Worm (Caenorhabditis elegans) whole organism, young adult: Measurements from ENCODE around the gene ech-6.

ENCODE experiments used
- F10E7.11 ChIP-seq: sonication (generic microtip); optimal IDR thresholded peaks from 2 replicates; lab custom pipeline; 2017; ENCODE audit warnings: mild to moderate bottlenecking, missing genetic modification characterization, moderate library complexity, missing compliant biosample characterization
- F23B12.7 ChIP-seq: sonication (generic microtip); optimal IDR thresholded peaks from 2 replicates; lab custom pipeline; 2017; ENCODE audit warnings: missing genetic modification characterization, mild to moderate bottlenecking, missing compliant biosample characterization, antibody characterized with exemption, moderate library complexity; ENCODE audit not compliant: insufficient read depth
- F33H1.4 ChIP-seq: fragments of 200-800 bp; sonication (Bioruptor generic); IDR thresholded peaks from 2 replicates; pipeline ENCODE4 v1.3.6; 2022; ENCODE audit warnings: missing genetic modification reagents, missing genetic modification characterization, missing compliant biosample characterization
- F37B4.10 ChIP-seq: fragments of 200-800 bp; sonication (Bioruptor generic); IDR thresholded peaks from 2 replicates; pipeline ENCODE4 v1.3.6; 2022; ENCODE audit warnings: missing genetic modification characterization, missing compliant biosample characterization
- K12H6.12 ChIP-seq: fragments of 200-800 bp; sonication (Bioruptor generic); optimal IDR thresholded peaks from 2 replicates; lab custom pipeline; 2018; ENCODE audit warnings: mild to moderate bottlenecking, missing genetic modification characterization, missing compliant biosample characterization
- T07F8.4 ChIP-seq: sonication (generic microtip); optimal IDR thresholded peaks from 2 replicates; lab custom pipeline; 2016; ENCODE audit warnings: mild to moderate bottlenecking, missing genetic modification characterization, moderate library complexity, missing compliant biosample characterization
- T26A5.8 ChIP-seq: sonication (generic microtip); optimal IDR thresholded peaks from 2 replicates; lab custom pipeline; 2016; ENCODE audit warnings: missing genetic modification characterization, missing compliant biosample characterization
- Y53F4B.3 ChIP-seq: fragments of 200-800 bp; sonication (Bioruptor generic); IDR thresholded peaks from 2 replicates; pipeline ENCODE4 v1.3.6; 2022; ENCODE audit warnings: missing genetic modification reagents, missing genetic modification characterization, missing compliant biosample characterization
- Y56A3A.18 ChIP-seq: fragments of 200-800 bp; sonication (Bioruptor generic); IDR thresholded peaks from 2 replicates; pipeline ENCODE4 v1.3.6; 2022; ENCODE audit warnings: missing genetic modification reagents, missing genetic modification characterization, missing compliant biosample characterization
- Y67H2A.10 ChIP-seq: fragments of 200-800 bp; sonication (Bioruptor generic); conservative IDR thresholded peaks from 2 replicates; pipeline ENCODE4 v1.3.6; 2022; ENCODE audit warnings: missing genetic modification reagents, missing genetic modification characterization, missing compliant biosample characterization
- ZK185.1 ChIP-seq: sonication (generic microtip); optimal IDR thresholded peaks from 2 replicates; lab custom pipeline; 2016; ENCODE audit warnings: mild to moderate bottlenecking, missing genetic modification characterization, missing compliant biosample characterization; ENCODE audit not compliant: poor library complexity, severe bottlenecking
- akir-1 ChIP-seq: fragments of 200-800 bp; sonication (Bioruptor generic); optimal IDR thresholded peaks from 2 replicates; lab custom pipeline; 2018; ENCODE audit warnings: mild to moderate bottlenecking, missing genetic modification characterization, moderate library complexity, missing compliant biosample characterization
- aptf-3 ChIP-seq: fragments of 200-800 bp; sonication (Bioruptor generic); IDR thresholded peaks from 2 replicates; pipeline ENCODE4 v1.3.6; 2022; ENCODE audit warnings: missing genetic modification characterization, missing compliant biosample characterization
- bed-2 ChIP-seq: fragments of 200-800 bp; sonication (Bioruptor generic); IDR thresholded peaks from 2 replicates; pipeline ENCODE4 v1.3.6; 2022; ENCODE audit warnings: missing genetic modification reagents, missing genetic modification characterization, missing compliant biosample characterization
- cebp-2 ChIP-seq: fragments of 200-800 bp; sonication (Bioruptor generic); IDR thresholded peaks from 2 replicates; pipeline ENCODE4 v1.3.6; 2022; ENCODE audit warnings: missing genetic modification characterization, missing compliant biosample characterization
- ceh-27 ChIP-seq: fragments of 200-800 bp; sonication (Bioruptor generic); optimal IDR thresholded peaks from 2 replicates; lab custom pipeline; 2018; ENCODE audit warnings: mild to moderate bottlenecking, missing genetic modification characterization, moderate library complexity, missing compliant biosample characterization
- ceh-79 ChIP-seq: sonication (generic microtip); optimal IDR thresholded peaks from 2 replicates; lab custom pipeline; 2017; ENCODE audit warnings: mild to moderate bottlenecking, missing genetic modification characterization, missing compliant biosample characterization
- chd-7 ChIP-seq: sonication (generic microtip); optimal IDR thresholded peaks from 2 replicates; lab custom pipeline; 2016; ENCODE audit warnings: mild to moderate bottlenecking, missing genetic modification characterization, moderate library complexity, missing compliant biosample characterization
- die-1 ChIP-seq: sonication (generic microtip); optimal IDR thresholded peaks from 2 replicates; lab custom pipeline; 2016; ENCODE audit warnings: missing genotype, mild to moderate bottlenecking, missing genetic modification characterization, missing compliant biosample characterization
- dpl-1 ChIP-seq: fragments of 150-350 bp; optimal IDR thresholded peaks from 2 replicates; lab custom pipeline; 2014; ENCODE audit warnings: missing biosample characterization, missing genetic modification reagents, missing genetic modification characterization
- egl-18 ChIP-seq: fragments of 200-800 bp; sonication (Bioruptor generic); IDR thresholded peaks from 2 replicates; pipeline ENCODE4 v1.3.6; 2022; ENCODE audit warnings: missing genetic modification reagents, missing genetic modification characterization, missing compliant biosample characterization
- egl-44 ChIP-seq: fragments of 200-800 bp; sonication (Bioruptor generic); IDR thresholded peaks from 2 replicates; pipeline ENCODE4 v1.3.6; 2022; ENCODE audit warnings: missing genetic modification reagents, missing genetic modification characterization, missing compliant biosample characterization
- ets-4 ChIP-seq: fragments of 200-800 bp; sonication (Bioruptor generic); optimal IDR thresholded peaks from 2 replicates; lab custom pipeline; 2018; ENCODE audit warnings: mild to moderate bottlenecking, missing genetic modification characterization, missing compliant biosample characterization
- hsf-1 ChIP-seq: fragments of 200-800 bp; sonication (Bioruptor generic); IDR thresholded peaks from 2 replicates; pipeline ENCODE4 v1.3.6; 2022; ENCODE audit warnings: missing genetic modification reagents, missing genetic modification characterization, missing compliant biosample characterization
- lag-1 ChIP-seq: fragments of 200-800 bp; sonication (Bioruptor generic); IDR thresholded peaks from 2 replicates; pipeline ENCODE4 v1.3.6; 2022; ENCODE audit warnings: missing genetic modification reagents, missing genetic modification characterization, missing compliant biosample characterization
- let-607 ChIP-seq, 2 experiments: fragments of 200-800 bp in 1 of 2; sonication (Bioruptor generic) in 1 of 2; sonication (generic microtip) in 1 of 2; optimal IDR thresholded peaks; 2 replicates each; lab custom pipeline; 2016 to 2018; ENCODE audit warnings: mild to moderate bottlenecking in 2 of 2, missing compliant biosample characterization in 2 of 2, missing genetic modification characterization in 2 of 2, moderate library complexity in 2 of 2, missing genotype in 1 of 2
- lin-40 ChIP-seq: sonication (generic microtip); optimal IDR thresholded peaks from 2 replicates; lab custom pipeline; 2016; ENCODE audit warnings: missing genetic modification characterization, mild to moderate bottlenecking, missing compliant biosample characterization, missing genotype, missing genetic modification reagents
- madf-8 ChIP-seq: fragments of 200-800 bp; sonication (Bioruptor generic); conservative IDR thresholded peaks from 2 replicates; pipeline ENCODE4 v1.3.6; 2022; ENCODE audit warnings: missing genetic modification reagents, missing genetic modification characterization, missing compliant biosample characterization
- mcd-1 ChIP-seq: fragments of 200-800 bp; sonication (Bioruptor generic); IDR thresholded peaks from 2 replicates; pipeline ENCODE4 v1.3.6; 2022; ENCODE audit warnings: missing genetic modification reagents, missing genetic modification characterization, missing compliant biosample characterization
- mel-28 ChIP-seq: sonication (generic microtip); optimal IDR thresholded peaks from 2 replicates; lab custom pipeline; 2016; ENCODE audit warnings: borderline replicate concordance, mild to moderate bottlenecking, missing genetic modification characterization, missing compliant biosample characterization
- nfyb-1 ChIP-seq: fragments of 200-800 bp; sonication (Bioruptor generic); IDR thresholded peaks from 2 replicates; pipeline ENCODE4 v1.3.6; 2022; ENCODE audit warnings: missing genetic modification reagents, missing genetic modification characterization, missing compliant biosample characterization
- nhr-179 ChIP-seq: sonication (generic microtip); optimal IDR thresholded peaks from 2 replicates; lab custom pipeline; 2016; ENCODE audit warnings: mild to moderate bottlenecking, missing genetic modification characterization, missing compliant biosample characterization
- nhr-27 ChIP-seq: fragments of 200-800 bp; sonication (Bioruptor generic); optimal IDR thresholded peaks from 2 replicates; lab custom pipeline; 2018; ENCODE audit warnings: mild to moderate bottlenecking, missing genetic modification characterization, moderate library complexity, missing compliant biosample characterization
- nhr-80 ChIP-seq: sonication (generic microtip); optimal IDR thresholded peaks from 2 replicates; lab custom pipeline; 2016; ENCODE audit warnings: missing genetic modification characterization, missing compliant biosample characterization
- nhr-90 ChIP-seq: sonication (generic microtip); optimal IDR thresholded peaks from 2 replicates; lab custom pipeline; 2016; ENCODE audit warnings: missing genotype, mild to moderate bottlenecking, missing genetic modification characterization, missing compliant biosample characterization
- pha-4 ChIP-seq: fragments of 150-350 bp; sonication (generic microtip); optimal IDR thresholded peaks from 2 replicates; lab custom pipeline; 2014; ENCODE audit warnings: missing biosample characterization, missing genetic modification reagents, missing genetic modification characterization
- rec-8 ChIP-seq, 2 experiments: sonication (generic microtip); optimal IDR thresholded peaks; 2 replicates each; lab custom pipeline; 2016; ENCODE audit warnings: mild to moderate bottlenecking in 2 of 2, missing genetic modification characterization in 2 of 2, missing genetic modification reagents in 2 of 2, missing genotype in 2 of 2, missing biosample characterization in 1 of 2, missing compliant biosample characterization in 1 of 2, moderate library complexity in 1 of 2
- sea-2 ChIP-seq: fragments of 200-800 bp; sonication (Bioruptor generic); IDR thresholded peaks from 2 replicates; pipeline ENCODE4 v1.3.6; 2022; ENCODE audit warnings: missing genetic modification characterization, missing compliant biosample characterization
- snpc-1.3 ChIP-seq: sonication (generic microtip); optimal IDR thresholded peaks from 2 replicates; lab custom pipeline; 2017; ENCODE audit warnings: missing genetic modification characterization, mild to moderate bottlenecking, missing compliant biosample characterization, antibody characterized with exemption, moderate library complexity, missing genotype, missing genetic modification reagents; ENCODE audit not compliant: insufficient read depth
- snpc-4 ChIP-seq, 5 experiments: fragments of 150-350 bp in 1 of 5; sonication (generic microtip) in 4 of 5; optimal IDR thresholded peaks; 2 replicates each; lab custom pipeline; 2014 to 2018; ENCODE audit warnings: missing genetic modification characterization in 5 of 5, missing biosample characterization in 3 of 5, antibody characterized with exemption in 2 of 5, mild to moderate bottlenecking in 2 of 5, missing compliant biosample characterization in 2 of 5, missing genotype in 2 of 5, moderate library complexity in 2 of 5, missing genetic modification reagents in 1 of 5
- somi-1 ChIP-seq: fragments of 200-800 bp; sonication (Bioruptor generic); optimal IDR thresholded peaks from 2 replicates; lab custom pipeline; 2018; ENCODE audit warnings: mild to moderate bottlenecking, missing genetic modification characterization, missing compliant biosample characterization
- sptf-2 ChIP-seq: fragments of 200-800 bp; sonication (Bioruptor generic); optimal IDR thresholded peaks from 2 replicates; lab custom pipeline; 2018; ENCODE audit warnings: mild to moderate bottlenecking, missing genetic modification characterization, missing compliant biosample characterization
- tbp1 ChIP-seq: fragments of 200-800 bp; sonication (Bioruptor generic); optimal IDR thresholded peaks from 2 replicates; lab custom pipeline; 2018; ENCODE audit warnings: mild to moderate bottlenecking, missing genetic modification characterization, missing compliant biosample characterization
- zfh-2 ChIP-seq: fragments of 200-800 bp; sonication (Bioruptor generic); conservative IDR thresholded peaks from 2 replicates; pipeline ENCODE4 v1.3.6; 2022; ENCODE audit warnings: missing genetic modification reagents, missing genetic modification characterization, missing compliant biosample characterization
- zim-3 ChIP-seq: sonication (generic microtip); optimal IDR thresholded peaks from 2 replicates; lab custom pipeline; 2017; ENCODE audit warnings: mild to moderate bottlenecking, missing genetic modification characterization, moderate library complexity, missing compliant biosample characterization
- ztf-28 ChIP-seq: fragments of 200-800 bp; sonication (Bioruptor generic); IDR thresholded peaks from 2 replicates; pipeline ENCODE4 v1.3.6; 2022; ENCODE audit warnings: missing genetic modification reagents, missing genetic modification characterization, missing compliant biosample characterization
- ztf-3 ChIP-seq: fragments of 200-800 bp; sonication (Bioruptor generic); optimal IDR thresholded peaks from 2 replicates; lab custom pipeline; 2018; ENCODE audit warnings: mild to moderate bottlenecking, missing genetic modification characterization, missing compliant biosample characterization

Gene ech-6

DNA sequence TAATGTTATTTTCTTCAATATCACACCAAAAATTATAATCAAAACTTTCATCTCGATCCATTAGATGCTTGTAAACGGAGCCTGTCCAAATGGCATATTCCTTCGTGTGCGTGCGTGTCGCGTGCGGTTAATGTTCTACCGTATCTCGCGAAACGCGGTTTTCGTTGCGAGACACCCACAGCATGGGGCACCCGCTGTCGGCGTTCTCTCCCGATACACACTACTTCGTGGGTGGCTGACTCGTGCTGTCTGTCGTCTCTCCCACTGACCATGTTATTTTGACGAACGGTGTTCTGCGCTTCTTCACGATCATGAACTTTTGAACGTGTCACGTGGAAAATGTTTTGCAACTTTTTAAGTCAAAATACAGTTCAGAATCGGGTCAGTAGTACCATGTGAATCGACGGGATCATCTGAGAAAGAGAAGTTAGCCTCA lies 12.8 kb upstream of the ech-6 start (continued):
- no peak for TF ChIP-seq F23B12.7 (tag; lab: Kevin White, UChicago)
- peak; percentile 72 for TF ChIP-seq hsf-1
- TF ChIP-seq dpl-1: peak; percentile 19
- peak; percentile 99 for TF ChIP-seq chd-7
- peak; percentile 95 for TF ChIP-seq pha-4 (tag; lab: Kevin White, UChicago)
- no peak for TF ChIP-seq nhr-179 (tag; lab: Kevin White, UChicago)
- TF ChIP-seq bed-2 (GFP tag; lab: Robert Waterston, UW): no peak
- no peak for TF ChIP-seq Y53F4B.3 (GFP tag; lab: Robert Waterston, UW)
- peak; percentile 98 for TF ChIP-seq ets-4
- TF ChIP-seq lag-1: peak; percentile 94
- peak; percentile 94; the same call in 1 of the 2 replicates for TF ChIP-seq F37B4.10 (GFP tag; lab: Robert Waterston, UW)
- peak; percentile 94 for TF ChIP-seq Y56A3A.18 (GFP tag; lab: Robert Waterston, UW)
- peak; percentile 99 for TF ChIP-seq Y67H2A.10 (GFP tag; lab: Robert Waterston, UW)
- TF ChIP-seq cebp-2 (GFP tag; lab: Robert Waterston, UW): peak; percentile 95
- peak; percentile 21 for TF ChIP-seq snpc-1.3 (tag; lab: Kevin White, UChicago)
- TF ChIP-seq sptf-2 (GFP tag; lab: Kevin White, UChicago): peak; percentile 17
- peak; percentile 94 for TF ChIP-seq nhr-90 (tag; lab: Kevin White, UChicago)
- TF ChIP-seq sea-2 (GFP tag; lab: Robert Waterston, UW): peak; percentile 94
- TF ChIP-seq ZK185.1 (tag; lab: Kevin White, UChicago): peak; percentile 90
- peak; percentile 96 for TF ChIP-seq egl-44 (GFP tag; lab: Robert Waterston, UW)
- peak; percentile 92 for TF ChIP-seq nhr-27 (tag; lab: Kevin White, UChicago)
- no peak for TF ChIP-seq rec-8 (tag; optimal IDR thresholded peaks at IDR 0.05; lab: Kevin White, UChicago)
- peak; percentile 99 for TF ChIP-seq nfyb-1
- peak; percentile 57 for TF ChIP-seq T07F8.4 (tag; lab: Kevin White, UChicago)
- peak; percentile 96 for TF ChIP-seq mcd-1 (GFP tag; lab: Robert Waterston, UW)
- peak; percentile 100 for TF ChIP-seq K12H6.12 (tag; lab: Kevin White, UChicago)
- TF ChIP-seq zim-3 (tag; lab: Kevin White, UChicago): peak; percentile 94
- TF ChIP-seq madf-8 (GFP tag; lab: Robert Waterston, UW): no peak
- peak; percentile 99 for TF ChIP-seq somi-1 (GFP tag; lab: Kevin White, UChicago)
- peak; percentile 97 for TF ChIP-seq ztf-3 (GFP tag; lab: Kevin White, UChicago)
- peak; percentile 92 for TF ChIP-seq akir-1 (GFP tag; lab: Kevin White, UChicago)
- TF ChIP-seq tbp1 (GFP tag; lab: Kevin White, UChicago): peak; percentile 75
- peak; percentile 79 for TF ChIP-seq F10E7.11 (tag; lab: Kevin White, UChicago)
- TF ChIP-seq lin-40 (tag; lab: Kevin White, UChicago): peak; percentile 98
- TF ChIP-seq egl-18 (GFP tag; lab: Robert Waterston, UW): peak; percentile 93
- peak; percentile 99 for TF ChIP-seq zfh-2 (GFP tag; lab: Robert Waterston, UW)
- TF ChIP-seq ceh-79 (tag; lab: Kevin White, UChicago): peak; percentile 77
- TF ChIP-seq T26A5.8: no peak
- TF ChIP-seq ceh-27: peak; percentile 98
- TF ChIP-seq F33H1.4 (GFP tag; lab: Robert Waterston, UW): peak; percentile 91
- TF ChIP-seq nhr-80 (tag; lab: Kevin White, UChicago): peak; percentile 97
- TF ChIP-seq ztf-28: peak; percentile 84; the same call in 1 of the 2 replicates
- peak; percentile 56 for TF ChIP-seq mel-28 (tag; lab: Kevin White, UChicago)
- TF ChIP-seq let-607 (tag; optimal IDR thresholded peaks at IDR 0.05; lab: Kevin White, UChicago): peak; percentile 91 to 94
- TF ChIP-seq snpc-4 (GFP tag; optimal IDR thresholded peaks at IDR 0.05; lab: Kevin White, UChicago): peak; percentile 43
- TF ChIP-seq snpc-4 (tag; optimal IDR thresholded peaks at IDR 0.05; lab: Kevin White, UChicago): peak in 3 of 4 experiments; percentile 57 to 84 (median 83)
- TF ChIP-seq die-1 (tag; lab: Kevin White, UChicago): peak; percentile 62
- TF ChIP-seq aptf-3 (GFP tag; lab: Robert Waterston, UW): no peak
